Worm (Caenorhabditis elegans) whole organism, late embryonic: ENCODE data around the gene ttll-11.

Source experiments
- ama-1 ChIP-seq: fragments of 150-350 bp; optimal IDR thresholded peaks from 2 replicates; lab custom pipeline; 2014
- ceh-18 ChIP-seq: sonication (generic microtip); optimal IDR thresholded peaks from 2 replicates; lab custom pipeline; 2016; ENCODE audit warnings: missing genetic modification characterization, missing compliant biosample characterization
- lim-6 ChIP-seq: sonication (generic microtip); optimal IDR thresholded peaks from 2 replicates; lab custom pipeline; 2016; ENCODE audit warnings: missing genetic modification characterization, missing compliant biosample characterization

ce11 chrIV:8728122-8728521, 30.6 kb downstream of the ttll-11 start, which contains the start of gene otub-3:
- TF ChIP-seq ama-1 (lab: Kevin White, UChicago), result no peak
- TF ChIP-seq ceh-18 (tag; lab: Kevin White, UChicago), result no peak
- TF ChIP-seq lim-6 (tag; lab: Kevin White, UChicago), result no peak
